Worm (Caenorhabditis elegans) whole organism, L4/young adult: Measurements from ENCODE around the gene R160.4.
A peak's percentile ranks its signal among the peaks of the same experiment; 100 is the strongest.

Experiments
- W03F9.2 ChIP-seq: fragments of 150-350 bp; optimal IDR thresholded peaks from 2 replicates; lab custom pipeline; 2014; ENCODE audit warnings: missing biosample characterization, missing genetic modification characterization
- dao-5 ChIP-seq: sonication (generic microtip); optimal IDR thresholded peaks from 2 replicates; lab custom pipeline; 2016; ENCODE audit warnings: missing genotype, missing genetic modification characterization, moderate library complexity, missing compliant biosample characterization
- him-1 ChIP-seq: sonication (generic microtip); optimal IDR thresholded peaks from 2 replicates; lab custom pipeline; 2016; ENCODE audit warnings: missing genotype, missing genetic modification reagents, missing genetic modification characterization, missing compliant biosample characterization

The R160.4 gene

ce11 chrX:4368800-4369199 lies at the start of gene R160.4:
Gene R160.4 (minus strand): TSS chrX:4368900.
- TF ChIP-seq him-1 (tag; lab: Kevin White, UChicago): no peak
- no peak for TF ChIP-seq dao-5 (tag; lab: Kevin White, UChicago)
- TF ChIP-seq W03F9.2: no peak

- TF ChIP-seq W03F9.2 (no peak), him-1 (tag; lab: Kevin White, UChicago) (no peak), dao-5 (tag; lab: Kevin White, UChicago) (no peak)
These were observed 46.6 kb upstream of the R160.4 start for ce11 chrX:4415289-4415688.

- TF ChIP-seq him-1 (tag; lab: Kevin White, UChicago) (no peak), dao-5 (tag; lab: Kevin White, UChicago) (no peak), W03F9.2 (no peak)
These were observed 44.5 kb upstream of the R160.4 start for ce11 chrX:4413206-4413605.

DNA sequence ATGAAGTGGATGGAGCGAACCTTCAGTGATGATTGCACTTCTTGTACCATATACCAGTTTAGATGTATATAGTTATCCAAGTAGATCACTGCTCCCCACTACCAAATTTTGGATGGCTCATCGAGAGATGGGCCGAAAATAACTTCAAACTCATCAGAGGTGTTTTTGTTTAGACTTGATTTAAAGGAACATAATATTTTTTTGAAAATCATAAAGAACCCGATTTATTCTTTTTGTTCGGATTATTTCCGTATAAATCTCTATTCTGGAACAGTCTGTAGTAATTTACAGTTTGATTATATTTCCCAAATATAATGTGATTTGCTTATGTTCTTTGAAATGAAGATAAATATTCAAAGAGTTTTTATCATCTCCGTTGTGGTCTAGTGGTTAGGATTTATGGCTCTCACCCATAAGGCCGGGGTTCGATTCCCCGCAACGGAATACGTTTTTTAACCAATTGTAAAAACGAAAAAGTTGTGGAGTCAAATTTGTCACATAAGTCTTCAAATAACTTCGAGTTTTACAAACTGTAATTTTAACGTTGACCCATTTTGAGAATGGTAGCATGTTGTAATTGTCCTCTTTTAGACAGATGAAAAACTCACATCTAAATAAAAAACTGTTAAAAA lies 41.7 kb upstream of the R160.4 start:
- TF ChIP-seq him-1 (tag; lab: Kevin White, UChicago) (no peak), dao-5 (tag; lab: Kevin White, UChicago) (no peak), W03F9.2 (no peak)

ce11 chrX:4409591-4410279 lies 41.0 kb upstream of the R160.4 start:
- TF ChIP-seq dao-5 (tag; lab: Kevin White, UChicago) (no peak), him-1 (tag; lab: Kevin White, UChicago) (no peak), W03F9.2 (peak; percentile 5)

ce11 chrX:4408466-4408865 lies 39.8 kb upstream of the R160.4 start:
- no peak for TF ChIP-seq dao-5 (tag; lab: Kevin White, UChicago)

ce11 chrX:4404717-4405116 lies 36.0 kb upstream of the R160.4 start:
- TF ChIP-seq W03F9.2 (no peak), him-1 (tag; lab: Kevin White, UChicago) (no peak), dao-5 (tag; lab: Kevin White, UChicago) (no peak)

ce11 chrX:4402854-4403253 lies 34.2 kb upstream of the R160.4 start, which contains the start of gene D1079.1:
Gene D1079.1 (plus strand): TSS chrX:4403154.
- TF ChIP-seq him-1 (tag; lab: Kevin White, UChicago) (no peak), dao-5 (tag; lab: Kevin White, UChicago) (no peak), W03F9.2 (no peak)

ce11 chrX:4400296-4400695 lies 31.6 kb upstream of the R160.4 start:
- TF ChIP-seq W03F9.2 (no peak), him-1 (tag; lab: Kevin White, UChicago) (no peak), dao-5 (tag; lab: Kevin White, UChicago) (no peak)

DNA sequence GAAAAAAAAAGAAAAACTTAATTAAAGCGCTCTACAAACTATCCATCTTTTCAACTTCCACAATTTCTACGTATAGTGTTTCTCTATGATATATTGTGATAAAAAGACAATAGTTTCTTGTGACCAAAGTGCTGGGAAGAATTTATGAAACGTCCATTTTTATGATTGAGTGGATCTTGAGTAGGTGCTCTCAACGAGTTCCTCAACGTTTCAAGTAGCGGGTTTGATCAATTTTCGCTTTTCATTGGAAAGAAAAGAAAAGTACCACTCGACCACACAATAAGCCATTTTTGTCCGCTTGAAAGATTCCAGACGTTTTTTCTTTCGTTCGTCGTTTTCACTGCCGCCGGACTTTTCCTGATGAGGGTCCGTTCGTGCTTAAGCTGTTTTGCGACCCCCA lies 28.8 kb upstream of the R160.4 start:
- no peak for TF ChIP-seq him-1 (tag; lab: Kevin White, UChicago)
- TF ChIP-seq dao-5 (tag; lab: Kevin White, UChicago): no peak
- no peak for TF ChIP-seq W03F9.2

DNA sequence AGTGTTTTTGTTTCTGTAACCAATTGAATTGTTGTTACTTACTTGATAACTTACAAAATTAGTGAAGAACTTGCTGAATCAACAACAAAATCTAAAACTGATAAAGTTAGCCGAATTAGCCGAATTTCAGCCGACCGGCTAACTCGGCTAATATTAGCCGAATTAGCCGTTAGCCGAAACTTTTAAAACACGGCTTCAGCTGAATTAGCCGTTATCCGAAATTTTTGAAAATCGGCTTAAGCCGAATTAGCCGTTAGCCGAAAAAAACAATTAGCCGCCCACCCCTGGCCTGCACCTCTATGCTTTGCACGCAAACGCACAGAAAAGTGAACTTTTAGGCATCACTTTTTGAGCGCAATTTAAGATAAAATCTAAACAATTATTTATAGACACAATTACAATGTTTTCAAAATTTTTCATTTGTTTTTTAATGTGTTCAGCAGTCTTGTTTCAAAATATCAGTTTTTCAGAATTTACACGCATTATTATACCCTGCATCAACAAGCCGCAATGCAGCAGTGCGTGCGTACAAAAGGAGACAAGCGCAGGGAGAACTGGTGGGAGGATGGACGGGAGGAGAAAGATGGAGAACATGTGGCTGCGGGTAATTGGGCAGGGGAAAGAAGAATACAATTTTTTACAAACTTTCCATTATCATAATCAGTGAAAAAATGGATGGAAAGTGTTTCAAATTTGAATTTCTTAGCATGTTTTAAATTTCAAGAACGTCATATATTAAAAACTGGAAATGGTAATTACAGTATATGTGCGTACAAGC lies 26.6 kb upstream of the R160.4 start:
- TF ChIP-seq W03F9.2 (peak; percentile 46), him-1 (tag; lab: Kevin White, UChicago) (peak; percentile 73), dao-5 (tag; lab: Kevin White, UChicago) (no peak)

- TF ChIP-seq W03F9.2 (no peak), him-1 (tag; lab: Kevin White, UChicago) (no peak), dao-5 (tag; lab: Kevin White, UChicago) (no peak)
These were observed 23.0 kb upstream of the R160.4 start for ce11 chrX:4391680-4392079.

DNA sequence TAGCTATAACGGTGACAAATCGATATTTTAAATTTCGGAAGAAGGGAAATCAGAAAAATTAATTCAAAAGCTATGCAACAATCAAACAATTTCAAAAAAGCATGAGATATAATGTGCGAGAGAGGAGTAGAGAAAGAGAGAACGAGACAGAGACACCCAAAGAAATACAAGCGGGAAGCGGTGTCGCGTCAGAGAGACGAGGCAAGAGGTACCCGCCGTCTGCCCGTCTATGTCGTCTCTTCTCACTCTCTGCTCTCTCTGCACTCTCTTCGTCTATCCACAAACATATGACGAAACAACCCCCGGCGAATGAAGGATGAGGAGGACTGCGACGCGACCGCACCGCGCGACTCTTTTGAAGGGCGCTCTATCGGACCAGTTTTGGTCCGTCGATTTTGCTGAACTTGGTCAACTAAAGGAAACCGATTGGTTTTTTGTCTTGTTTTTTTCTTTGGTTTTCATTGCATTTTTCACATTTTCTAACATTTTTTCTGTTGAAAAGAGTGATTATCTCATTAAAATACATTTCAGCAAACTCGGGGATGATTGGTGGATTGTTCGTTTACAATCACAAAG lies 20.2 kb upstream of the R160.4 start, which contains the start of gene dpy-23:
Gene dpy-23, plus strand, starts transcription at position 526 of the 576 bp plus-strand sequence.
- TF ChIP-seq W03F9.2 (peak; percentile 60), him-1 (tag; lab: Kevin White, UChicago) (peak; percentile 66), dao-5 (tag; lab: Kevin White, UChicago) (no peak)

ce11 chrX:4386493-4386892 lies 17.8 kb upstream of the R160.4 start:
- TF ChIP-seq W03F9.2 (no peak), him-1 (tag; lab: Kevin White, UChicago) (no peak), dao-5 (tag; lab: Kevin White, UChicago) (no peak)
